Fruit fly (Drosophila melanogaster) whole organism, embryonic: ENCODE data around the gene Pdhb.
A peak's percentile ranks its signal among the peaks of the same experiment; 100 is the strongest.

Source experiments
- Ada2b ChIP-seq: fragments of 200-800 bp; sonication (Bioruptor generic); IDR thresholded peaks from 2 replicates; pipeline ENCODE4 v1.3.6; 2022; ENCODE audit warnings: missing biosample characterization, missing genetic modification characterization
- Blimp-1 ChIP-seq: fragments of 200-800 bp; sonication (Bioruptor generic); optimal IDR thresholded peaks from 3 replicates; lab custom pipeline; 2018; ENCODE audit warnings: missing biosample characterization, missing genetic modification characterization, mild to moderate bottlenecking, moderate library complexity, missing genetic modification reagents
- CG11093 ChIP-seq: fragments of 200-800 bp; sonication (Bioruptor generic); IDR thresholded peaks from 3 replicates; pipeline ENCODE4 v1.3.6; 2022; ENCODE audit warnings: missing biosample characterization, missing genetic modification characterization
- CG11560 ChIP-seq: fragments of 200-800 bp; sonication (Bioruptor generic); IDR thresholded peaks from 3 replicates; pipeline ENCODE4 v1.3.6; 2022; ENCODE audit warnings: missing biosample characterization, missing genetic modification characterization
- CG12659 ChIP-seq: fragments of 200-800 bp; sonication (Bioruptor generic); optimal IDR thresholded peaks from 3 replicates; lab custom pipeline; 2017; ENCODE audit warnings: mild to moderate bottlenecking, missing biosample characterization, missing genetic modification reagents, missing genetic modification characterization
- CG13775 ChIP-seq: fragments of 200-800 bp; sonication (Bioruptor generic); optimal IDR thresholded peaks from 3 replicates; lab custom pipeline; 2017; ENCODE audit warnings: missing biosample characterization, mild to moderate bottlenecking, missing genetic modification characterization
- CG14014 ChIP-seq: fragments of 200-800 bp; sonication (Bioruptor generic); IDR thresholded peaks from 2 replicates; pipeline ENCODE4 v1.3.6; 2022; ENCODE audit warnings: missing biosample characterization, missing genetic modification characterization
- CG14441 ChIP-seq: fragments of 200-800 bp; sonication (Bioruptor generic); IDR thresholded peaks from 2 replicates; pipeline ENCODE4 v1.3.6; 2022; ENCODE audit warnings: missing biosample characterization, missing genetic modification characterization
- CG15269 ChIP-seq: fragments of 200-800 bp; sonication (Bioruptor generic); optimal IDR thresholded peaks from 2 replicates; lab custom pipeline; 2018; ENCODE audit warnings: missing biosample characterization, mild to moderate bottlenecking, missing genetic modification characterization, moderate library complexity
- CG17568 ChIP-seq: fragments of 200-800 bp; sonication (Bioruptor generic); optimal IDR thresholded peaks from 2 replicates; lab custom pipeline; 2018; ENCODE audit warnings: missing biosample characterization, mild to moderate bottlenecking, missing genetic modification characterization, moderate library complexity
- CG1792 ChIP-seq: fragments of 200-800 bp; sonication (Bioruptor generic); optimal IDR thresholded peaks from 2 replicates; lab custom pipeline; 2016; ENCODE audit warnings: missing biosample characterization, missing genetic modification characterization
- CG2116 ChIP-seq: fragments of 200-800 bp; sonication (Bioruptor generic); optimal IDR thresholded peaks from 3 replicates; lab custom pipeline; 2018; ENCODE audit warnings: missing biosample characterization, mild to moderate bottlenecking, missing genetic modification characterization
- CG2120 ChIP-seq: fragments of 200-800 bp; sonication (Bioruptor generic); optimal IDR thresholded peaks from 3 replicates; lab custom pipeline; 2016; ENCODE audit warnings: missing biosample characterization, missing genetic modification characterization
- CG2202 ChIP-seq: fragments of 200-800 bp; sonication (Bioruptor generic); optimal IDR thresholded peaks from 2 replicates; lab custom pipeline; 2018; ENCODE audit warnings: missing biosample characterization, mild to moderate bottlenecking, missing genetic modification characterization
- CG3065 ChIP-seq: fragments of 200-800 bp; sonication (Bioruptor generic); optimal IDR thresholded peaks from 2 replicates; lab custom pipeline; 2016; ENCODE audit warnings: missing biosample characterization, missing genetic modification characterization
- CG34422 ChIP-seq: fragments of 200-800 bp; sonication (Bioruptor generic); IDR thresholded peaks from 3 replicates; pipeline ENCODE4 v1.3.6; 2022; ENCODE audit warnings: missing biosample characterization, missing genetic modification characterization
- CG4328 ChIP-seq: fragments of 200-800 bp; sonication (Bioruptor generic); optimal IDR thresholded peaks from 3 replicates; lab custom pipeline; 2017; ENCODE audit warnings: missing biosample characterization, missing genetic modification reagents, missing genetic modification characterization
- CG4820 ChIP-seq: fragments of 200-800 bp; sonication (Bioruptor generic); optimal IDR thresholded peaks from 3 replicates; lab custom pipeline; 2016; ENCODE audit warnings: missing biosample characterization, missing genetic modification characterization
- CG5180 ChIP-seq: fragments of 200-800 bp; sonication (Bioruptor generic); optimal IDR thresholded peaks from 3 replicates; lab custom pipeline; 2017; ENCODE audit warnings: missing biosample characterization, missing genetic modification characterization, mild to moderate bottlenecking, moderate library complexity, missing genetic modification reagents
- CG8281 ChIP-seq: fragments of 200-800 bp; sonication (Bioruptor generic); optimal IDR thresholded peaks from 2 replicates; lab custom pipeline; 2018; ENCODE audit warnings: missing biosample characterization, mild to moderate bottlenecking, missing genetic modification characterization, moderate library complexity
- CG9437 ChIP-seq: fragments of 200-800 bp; sonication (Bioruptor generic); optimal IDR thresholded peaks from 2 replicates; lab custom pipeline; 2018; ENCODE audit warnings: missing biosample characterization, mild to moderate bottlenecking, missing genetic modification characterization
- Dll ChIP-seq: fragments of 200-800 bp; sonication (Bioruptor generic); IDR thresholded peaks from 4 replicates; pipeline ENCODE4 v1.3.6; 2022; ENCODE audit warnings: missing biosample characterization, missing genetic modification characterization; ENCODE audit not compliant: partially characterized antibody
- Doc2 ChIP-seq: fragments of 200-800 bp; sonication (Bioruptor generic); IDR thresholded peaks from 2 replicates; pipeline ENCODE4 v1.3.6; 2022; ENCODE audit warnings: missing biosample characterization, missing genetic modification characterization
- Drgx ChIP-seq: fragments of 200-800 bp; sonication (Bioruptor generic); IDR thresholded peaks from 2 replicates; pipeline ENCODE4 v1.3.6; 2022; ENCODE audit warnings: missing biosample characterization, missing genetic modification characterization
- E2f2 ChIP-seq: fragments of 200-800 bp; sonication (Bioruptor generic); IDR thresholded peaks from 2 replicates; pipeline ENCODE4 v1.3.6; 2022; ENCODE audit warnings: missing biosample characterization, missing genetic modification characterization
- Ets65A ChIP-seq: fragments of 200-800 bp; sonication (Bioruptor generic); peaks from one replicate; lab custom pipeline; 2016; ENCODE audit warnings: missing biosample characterization, missing genetic modification characterization
- HLH4C ChIP-seq: fragments of 200-800 bp; sonication (Bioruptor generic); IDR thresholded peaks from 3 replicates; pipeline ENCODE4 v1.3.6; 2022; ENCODE audit warnings: missing biosample characterization, missing genetic modification characterization; ENCODE audit not compliant: partially characterized antibody
- Jarid2 ChIP-seq: fragments of 200-800 bp; sonication (Bioruptor generic); optimal IDR thresholded peaks from 3 replicates; lab custom pipeline; 2017; ENCODE audit warnings: mild to moderate bottlenecking, missing biosample characterization, missing genetic modification reagents, missing genetic modification characterization
- Lim3 ChIP-seq: fragments of 200-800 bp; sonication (Bioruptor generic); IDR thresholded peaks from 2 replicates; pipeline ENCODE4 v1.3.6; 2022; ENCODE audit warnings: missing biosample characterization, missing genetic modification characterization
- MESR4 ChIP-seq: fragments of 200-800 bp; sonication (Bioruptor generic); optimal IDR thresholded peaks from 2 replicates; lab custom pipeline; 2018; ENCODE audit warnings: missing biosample characterization, mild to moderate bottlenecking, missing genetic modification characterization, moderate library complexity
- Max ChIP-seq: fragments of 200-800 bp; sonication (Bioruptor generic); optimal IDR thresholded peaks from 2 replicates; lab custom pipeline; 2016; ENCODE audit warnings: missing biosample characterization, mild to moderate bottlenecking, missing genetic modification characterization
- Med ChIP-seq: fragments of 200-800 bp; sonication (Bioruptor generic); peaks from one replicate; lab custom pipeline; 2016; ENCODE audit warnings: missing biosample characterization, missing genetic modification characterization, mild to moderate bottlenecking, inconsistent platforms, moderate library complexity
- Myb ChIP-seq: fragments of 200-800 bp; sonication (Bioruptor generic); optimal IDR thresholded peaks from 2 replicates; lab custom pipeline; 2016; ENCODE audit warnings: missing biosample characterization, missing genetic modification characterization
- NC2α ChIP-seq: fragments of 200-800 bp; sonication (Bioruptor generic); optimal IDR thresholded peaks from 2 replicates; lab custom pipeline; 2016; ENCODE audit warnings: missing biosample characterization, missing genetic modification characterization
- Oli ChIP-seq: fragments of 200-800 bp; sonication (Bioruptor generic); optimal IDR thresholded peaks from 2 replicates; lab custom pipeline; 2018; ENCODE audit warnings: missing biosample characterization, mild to moderate bottlenecking, missing genetic modification characterization, moderate library complexity
- caup ChIP-seq: fragments of 200-800 bp; sonication (Bioruptor generic); optimal IDR thresholded peaks from 3 replicates; lab custom pipeline; 2017; ENCODE audit warnings: missing biosample characterization, mild to moderate bottlenecking, missing genetic modification characterization, moderate library complexity; ENCODE audit not compliant: severe bottlenecking
- crol ChIP-seq: fragments of 200-800 bp; sonication (Bioruptor generic); IDR thresholded peaks from 2 replicates; pipeline ENCODE4 v1.3.6; 2022; ENCODE audit warnings: missing biosample characterization, missing genetic modification characterization
- cwo ChIP-seq: fragments of 200-800 bp; sonication (Bioruptor generic); optimal IDR thresholded peaks from 3 replicates; lab custom pipeline; 2017; ENCODE audit warnings: missing biosample characterization, missing genetic modification characterization, mild to moderate bottlenecking, moderate library complexity, missing genetic modification reagents
- dan ChIP-seq: fragments of 200-800 bp; sonication (Bioruptor generic); IDR thresholded peaks from 2 replicates; pipeline ENCODE4 v1.3.6; 2022; ENCODE audit warnings: missing biosample characterization, missing genetic modification characterization
- dpn ChIP-seq, 2 experiments: fragments of 200-800 bp; sonication (Bioruptor generic); optimal IDR thresholded peaks; 3 replicates each; lab custom pipeline; 2016; ENCODE audit warnings: missing biosample characterization in 2 of 2, missing genetic modification characterization in 2 of 2
- fd64A ChIP-seq: fragments of 200-800 bp; sonication (Bioruptor generic); optimal IDR thresholded peaks from 3 replicates; lab custom pipeline; 2018; ENCODE audit warnings: missing biosample characterization, mild to moderate bottlenecking, missing genetic modification characterization
- nom ChIP-seq: fragments of 200-800 bp; sonication (Bioruptor generic); optimal IDR thresholded peaks from 2 replicates; lab custom pipeline; 2017; ENCODE audit warnings: missing biosample characterization, missing genetic modification characterization, mild to moderate bottlenecking, moderate library complexity, missing genetic modification reagents
- pum ChIP-seq: fragments of 200-800 bp; sonication (Bioruptor generic); optimal IDR thresholded peaks from 2 replicates; lab custom pipeline; 2016; ENCODE audit warnings: missing biosample characterization, missing genetic modification characterization
- sna ChIP-seq: fragments of 200-800 bp; sonication (Bioruptor generic); IDR thresholded peaks from 2 replicates; pipeline ENCODE4 v1.3.6; 2022; ENCODE audit warnings: missing biosample characterization, missing genetic modification characterization; ENCODE audit not compliant: partially characterized antibody
- sr ChIP-seq: fragments of 200-800 bp; sonication (Bioruptor generic); IDR thresholded peaks from 3 replicates; pipeline ENCODE4 v1.3.6; 2022; ENCODE audit warnings: missing biosample characterization, missing genetic modification characterization
- unc-4 ChIP-seq: fragments of 200-800 bp; sonication (Bioruptor generic); IDR thresholded peaks from 2 replicates; pipeline ENCODE4 v1.3.6; 2022; ENCODE audit warnings: missing biosample characterization, missing genetic modification characterization; ENCODE audit not compliant: partially characterized antibody

The Pdhb gene

DNA sequence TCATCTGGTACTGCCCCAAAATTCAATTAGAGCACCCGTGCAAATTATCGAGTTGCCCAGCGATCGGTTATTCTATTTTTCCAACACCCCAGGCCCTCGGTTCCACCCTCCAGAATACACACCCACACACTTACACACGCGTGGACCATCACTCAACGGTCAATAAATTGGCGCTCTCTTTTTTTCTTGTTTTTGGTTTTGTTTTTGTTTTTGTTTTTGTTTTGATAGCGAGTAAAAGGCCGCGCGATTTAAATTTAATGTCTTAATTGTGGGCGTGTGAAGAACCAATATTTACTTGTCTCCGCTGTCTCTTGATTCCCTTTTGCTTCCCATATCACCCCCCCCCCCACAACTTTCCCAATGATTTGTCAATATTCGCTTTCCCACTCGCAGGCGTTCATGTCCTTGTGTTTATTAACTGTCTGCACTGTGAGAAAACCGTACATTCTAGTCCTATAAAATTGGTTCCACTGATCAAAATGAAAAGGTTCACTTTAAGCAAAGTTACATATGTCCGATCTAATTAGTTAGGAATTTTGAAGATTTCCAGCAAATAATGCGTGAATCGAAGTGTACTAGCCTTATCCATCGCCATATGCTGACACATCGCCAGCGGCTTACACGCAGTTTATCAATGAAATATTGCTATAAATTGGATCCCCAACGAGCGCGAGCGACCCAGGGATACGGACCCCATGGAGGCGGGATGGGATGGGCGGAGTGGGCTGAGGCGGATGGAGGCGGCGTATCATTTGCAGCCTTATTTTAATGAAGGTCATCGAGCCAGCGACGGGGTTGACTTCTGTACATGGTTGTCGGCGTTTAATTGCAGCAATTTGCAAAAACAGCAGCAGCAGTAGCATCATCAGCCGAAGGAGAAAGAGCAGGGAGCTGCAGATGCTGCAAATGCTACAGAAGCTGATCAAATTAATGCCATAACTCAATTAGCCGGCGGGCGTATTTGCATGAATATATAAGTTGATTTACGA, 27.2 kb downstream of the Pdhb start:
- TF ChIP-seq Doc2 (GFP tag; lab: Robert Waterston, UW) = no peak
- TF ChIP-seq CG8281 (tag; lab: Kevin White, UChicago) = no peak
- TF ChIP-seq crol = peak; percentile 20; the same call in 1 of the 2 replicates
- TF ChIP-seq dan (GFP tag; lab: Robert Waterston, UW) = no peak
- TF ChIP-seq fd64A = no peak
- TF ChIP-seq sr (GFP tag; lab: Robert Waterston, UW) = peak; percentile 74; the same call in 2 of the 3 replicates
- peak; percentile 13 for TF ChIP-seq Med (GFP tag; lab: Kevin White, UChicago)
- TF ChIP-seq CG3065 (GFP tag; lab: Kevin White, UChicago) = no peak
- TF ChIP-seq Ets65A = peak; percentile 63
- no peak for TF ChIP-seq caup (GFP tag; lab: Kevin White, UChicago)
- TF ChIP-seq nom (GFP tag; lab: Kevin White, UChicago) = peak; percentile 51

DNA sequence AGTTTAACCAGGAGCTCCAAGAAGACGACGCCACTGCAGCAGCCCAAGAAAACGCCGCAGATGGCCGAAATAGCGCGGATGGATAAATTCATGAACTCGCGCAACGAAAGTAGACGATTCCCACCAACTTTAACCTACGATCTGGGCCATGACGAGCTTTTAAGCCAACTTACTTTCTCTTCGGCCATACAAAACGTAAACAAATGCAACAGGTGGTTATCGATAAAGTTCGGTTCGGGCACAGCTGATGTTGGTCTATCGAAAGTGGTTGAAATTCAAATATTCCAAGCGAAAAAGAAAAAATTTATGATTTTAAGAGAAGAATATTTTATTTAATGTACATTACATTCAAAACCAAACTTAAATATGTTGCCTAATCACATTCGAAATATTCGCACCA, 33.8 kb downstream of the Pdhb start, which contains the start of gene CG14511:
TSS of gene CG14511 (minus strand) at position 184 of the 400 bp plus-strand sequence.
- TF ChIP-seq CG4820 (no peak), Drgx (GFP tag; lab: Robert Waterston, UW) (no peak), CG12659 (no peak), cwo (GFP tag; lab: Kevin White, UChicago) (no peak), CG15269 (tag; lab: Kevin White, UChicago) (no peak), CG11093 (GFP tag; lab: Robert Waterston, UW) (no peak), MESR4 (peak; percentile 0), CG13775 (GFP tag; lab: Kevin White, UChicago) (no peak), pum (no peak), CG34422 (GFP tag; lab: Robert Waterston, UW) (peak; percentile 32; the same call in 1 of the 3 replicates), CG11560 (tag; lab: Robert Waterston, UW) (no peak), CG14014 (GFP tag; lab: Robert Waterston, UW) (no peak), CG1792 (GFP tag; lab: Kevin White, UChicago) (no peak), HLH4C (peak; percentile 58; the same call in 1 of the 3 replicates), CG2120 (GFP tag; lab: Kevin White, UChicago) (no peak), Ada2b (GFP tag; lab: Robert Waterston, UW) (no peak), dpn (GFP tag; optimal IDR thresholded peaks at IDR 0.05; lab: Kevin White, UChicago) (no peak), Blimp-1 (GFP tag; lab: Kevin White, UChicago) (peak; percentile 29), Myb (GFP tag; lab: Kevin White, UChicago) (peak; percentile 55), Jarid2 (GFP tag; lab: Kevin White, UChicago) (no peak), Lim3 (GFP tag; lab: Robert Waterston, UW) (no peak), Max (no peak), CG17568 (GFP tag; lab: Kevin White, UChicago) (no peak), unc-4 (GFP tag; lab: Robert Waterston, UW) (0 out of 2 replicates have a peak, but pooled peaks have one; percentile 28), CG3065 (GFP tag; lab: Kevin White, UChicago) (no peak), Dll (GFP tag; lab: Robert Waterston, UW) (peak; percentile 45; the same call in 1 of the 4 replicates), Oli (tag; lab: Kevin White, UChicago) (no peak), CG9437 (GFP tag; lab: Kevin White, UChicago) (peak; percentile 96), E2f2 (peak; percentile 77), crol (no peak), CG14441 (GFP tag; lab: Robert Waterston, UW) (no peak), CG2202 (no peak), CG5180 (no peak), CG2116 (peak; percentile 40), NC2α (GFP tag; lab: Kevin White, UChicago) (no peak), CG4328 (GFP tag; lab: Kevin White, UChicago) (no peak), sna (GFP tag; lab: Robert Waterston, UW) (0 out of 2 replicates have a peak, but pooled peaks have one; percentile 15)
